Fruit fly (Drosophila melanogaster): ENCODE results near the gene CG1792.

CG1792 gene

dm6 chr3R:31606242-31607143 is 9.6 kb upstream of the CG1792 start:
- peak; percentile 57 for TF ChIP-seq svp (GFP tag)
- no peak for TF ChIP-seq Hr39 (GFP tag; optimal IDR thresholded peaks at IDR 0.05)

dm6 chr3R:31607287-31607849 is 8.7 kb upstream of the CG1792 start:
- TF ChIP-seq Hr39 (GFP tag; optimal IDR thresholded peaks at IDR 0.05): no peak
- TF ChIP-seq vri (GFP tag; optimal IDR thresholded peaks at IDR 0.05): peak; percentile 87
- peak; percentile 62 for TF ChIP-seq svp (GFP tag)

- TF ChIP-seq fkh (GFP tag; optimal IDR thresholded peaks at IDR 0.05): peak; percentile 57
- peak; percentile 57 for TF ChIP-seq svp (GFP tag)
- no peak for TF ChIP-seq CG8632 (GFP tag; optimal IDR thresholded peaks at IDR 0.05)
Observed at dm6 chr3R:31608030-31608429, 8.1 kb upstream of the CG1792 start.

- TF ChIP-seq svp (GFP tag) (peak; percentile 72), CG32006 (GFP tag; optimal IDR thresholded peaks at IDR 0.05) (peak; percentile 3), Ets21C (GFP tag; optimal IDR thresholded peaks at IDR 0.05) (no peak), CG10669 (GFP tag; optimal IDR thresholded peaks at IDR 0.05) (no peak), CG6808 (GFP tag; optimal IDR thresholded peaks at IDR 0.05) (peak; percentile 25), Sox14 (GFP tag; optimal IDR thresholded peaks at IDR 0.05) (peak; percentile 95), ss (GFP tag; optimal IDR thresholded peaks at IDR 0.05) (peak; percentile 39 to 48), CG6276 (GFP tag; optimal IDR thresholded peaks at IDR 0.05) (peak; percentile 98), Lpt (GFP tag; optimal IDR thresholded peaks at IDR 0.05) (peak; percentile 44), fkh (GFP tag; optimal IDR thresholded peaks at IDR 0.05) (peak; percentile 91), CG9139 (GFP tag; optimal IDR thresholded peaks at IDR 0.05) (peak; percentile 55), Eip78C (GFP tag) (peak; percentile 72), Eip93F (GFP tag; optimal IDR thresholded peaks at IDR 0.05) (peak; percentile 56), salr (GFP tag; optimal IDR thresholded peaks at IDR 0.05) (no peak), achi (GFP tag; optimal IDR thresholded peaks at IDR 0.05) (no peak), dsx (GFP tag; optimal IDR thresholded peaks at IDR 0.05; ENCODE audit: poor library complexity, severe bottlenecking) (peak; percentile 47), cyc (GFP tag; optimal IDR thresholded peaks at IDR 0.05) (no peak), vri (GFP tag; optimal IDR thresholded peaks at IDR 0.05) (peak; percentile 87), net (GFP tag; optimal IDR thresholded peaks at IDR 0.05) (peak; percentile 14), Gug (GFP tag; IDR thresholded peaks at IDR 0.05) (no peak), CG3919 (GFP tag; optimal IDR thresholded peaks at IDR 0.05) (no peak)
Observed at dm6 chr3R:31608438-31609188, 7.5 kb upstream of the CG1792 start.

- TF ChIP-seq CG1621 (tag; optimal IDR thresholded peaks at IDR 0.05) (peak; percentile 3), Sox102F (GFP tag; optimal IDR thresholded peaks at IDR 0.05) (peak; percentile 43), CG15336 (GFP tag; IDR thresholded peaks at IDR 0.05) (no peak), CG8119 (GFP tag; IDR thresholded peaks at IDR 0.05) (no peak), CG6792 (GFP tag; optimal IDR thresholded peaks at IDR 0.05) (peak; percentile 7), CG3919 (GFP tag; optimal IDR thresholded peaks at IDR 0.05) (peak; percentile 57), Met (GFP tag; optimal IDR thresholded peaks at IDR 0.05) (no peak), OdsH (GFP tag; optimal IDR thresholded peaks at IDR 0.05) (no peak), CG4318 (GFP tag; optimal IDR thresholded peaks at IDR 0.05) (no peak), Eip78C (GFP tag) (peak; percentile 65), Gug (GFP tag; IDR thresholded peaks at IDR 0.05) (no peak), spab (GFP tag; optimal IDR thresholded peaks at IDR 0.05) (no peak), vri (GFP tag; optimal IDR thresholded peaks at IDR 0.05) (peak; percentile 62), Eip93F (GFP tag; optimal IDR thresholded peaks at IDR 0.05) (peak; percentile 46), CG8319 (GFP tag; optimal IDR thresholded peaks at IDR 0.05) (no peak), CG31627 (GFP tag; optimal IDR thresholded peaks at IDR 0.05) (no peak), CG10669 (GFP tag; optimal IDR thresholded peaks at IDR 0.05) (no peak), lz (GFP tag; optimal IDR thresholded peaks at IDR 0.05) (peak; percentile 22), ss (GFP tag; optimal IDR thresholded peaks at IDR 0.05) (peak in 1 of 2 experiments; percentile 51), dsx (GFP tag; optimal IDR thresholded peaks at IDR 0.05; ENCODE audit: poor library complexity, severe bottlenecking) (peak; percentile 13), fkh (GFP tag; optimal IDR thresholded peaks at IDR 0.05) (peak; percentile 61), Smox (GFP tag; optimal IDR thresholded peaks at IDR 0.05) (no peak), eg (GFP tag; IDR thresholded peaks at IDR 0.05) (no peak), CG9139 (GFP tag; optimal IDR thresholded peaks at IDR 0.05) (peak; percentile 55), Ets21C (GFP tag; optimal IDR thresholded peaks at IDR 0.05) (no peak), net (GFP tag; optimal IDR thresholded peaks at IDR 0.05) (peak; percentile 29)
Observed at dm6 chr3R:31609413-31610054, 6.6 kb upstream of the CG1792 start.
